Worm (Caenorhabditis elegans) whole organism, midembryonic: ENCODE results near the gene K11H12.1.

Experiments
- T22C8.4 ChIP-seq: fragments of 200-800 bp; sonication (Bioruptor generic); IDR thresholded peaks from 2 replicates; pipeline ENCODE4 v1.3.6; 2022; ENCODE audit warnings: missing genetic modification characterization, missing compliant biosample characterization
- cog-1 ChIP-seq: sonication (generic microtip); optimal IDR thresholded peaks from 2 replicates; lab custom pipeline; 2016; ENCODE audit warnings: missing genetic modification characterization, missing compliant biosample characterization
- flt-1 ChIP-seq: fragments of 200-800 bp; sonication (Bioruptor generic); IDR thresholded peaks from 2 replicates; pipeline ENCODE4 v1.3.6; 2022; ENCODE audit warnings: missing genetic modification characterization, missing compliant biosample characterization
- med-1 ChIP-seq: sonication (generic microtip); optimal IDR thresholded peaks from 2 replicates; lab custom pipeline; 2017; ENCODE audit warnings: missing genetic modification characterization, mild to moderate bottlenecking, missing compliant biosample characterization, antibody characterized with exemption, missing genetic modification reagents; ENCODE audit not compliant: insufficient read depth
- ref-1 ChIP-seq: fragments of 200-800 bp; sonication (Bioruptor generic); conservative IDR thresholded peaks from 2 replicates; pipeline ENCODE4 v1.3.6; 2022; ENCODE audit warnings: missing genetic modification reagents, missing genetic modification characterization, missing compliant biosample characterization
- tab-1 ChIP-seq: fragments of 200-800 bp; sonication (Bioruptor generic); IDR thresholded peaks from 2 replicates; pipeline ENCODE4 v1.3.6; 2022; ENCODE audit warnings: missing genetic modification characterization, missing compliant biosample characterization
- ztf-23 ChIP-seq: fragments of 200-800 bp; sonication (Bioruptor generic); IDR thresholded peaks from 2 replicates; pipeline ENCODE4 v1.3.6; 2022; ENCODE audit warnings: missing genetic modification reagents, missing genetic modification characterization, missing compliant biosample characterization
- ztf-29 ChIP-seq: fragments of 200-800 bp; sonication (Bioruptor generic); IDR thresholded peaks from 2 replicates; pipeline ENCODE4 v1.3.6; 2022; ENCODE audit warnings: missing genetic modification reagents, missing genetic modification characterization, missing compliant biosample characterization

- no peak for TF ChIP-seq tab-1
- no peak for TF ChIP-seq ztf-23 (GFP tag; lab: Robert Waterston, UW)
- no peak for TF ChIP-seq T22C8.4 (GFP tag; lab: Robert Waterston, UW)
- TF ChIP-seq med-1: no peak
- TF ChIP-seq flt-1: no peak
- no peak for TF ChIP-seq ref-1 (GFP tag; lab: Robert Waterston, UW)
- no peak for TF ChIP-seq cog-1 (tag; lab: Kevin White, UChicago)
- no peak for TF ChIP-seq ztf-29 (GFP tag; lab: Robert Waterston, UW)
Observed at ce11 chrIV:622989-623388, 30.2 kb downstream of the K11H12.1 start.
